Worm (Caenorhabditis elegans): ENCODE data around the gene sre-54.

ce11 chrII:12311560-12311959 is 21.2 kb upstream of the sre-54 start, which contains the start of gene sre-51:
- TF ChIP-seq ztf-23 (GFP tag; IDR thresholded peaks at IDR 0.05) (no peak), flt-1 (GFP tag; IDR thresholded peaks at IDR 0.05) (no peak), tab-1 (GFP tag; IDR thresholded peaks at IDR 0.05) (no peak), klf-2 (GFP tag; conservative IDR thresholded peaks at IDR 0.05) (no peak)

All from whole organism, midembryonic.